Worm (Caenorhabditis elegans): Measurements from ENCODE around the gene math-24.

The math-24 gene

ce11 chrII:1893912-1894311, 6.1 kb upstream of the math-24 start, which contains the start of gene C16C4.1:
C16C4.1 (plus strand) TSS chrII:1894212.
- TF ChIP-seq tab-1 (GFP tag; IDR thresholded peaks at IDR 0.05) (no peak), cog-1 (tag; optimal IDR thresholded peaks at IDR 0.05) (no peak), ztf-23 (GFP tag; IDR thresholded peaks at IDR 0.05) (no peak), ref-1 (GFP tag; conservative IDR thresholded peaks at IDR 0.05) (no peak), flt-1 (GFP tag; IDR thresholded peaks at IDR 0.05) (no peak), klf-2 (GFP tag; conservative IDR thresholded peaks at IDR 0.05) (no peak), T22C8.4 (GFP tag; IDR thresholded peaks at IDR 0.05) (no peak), ztf-29 (GFP tag; IDR thresholded peaks at IDR 0.05) (no peak)

ce11 chrII:1895278-1895677, 4.8 kb upstream of the math-24 start, which contains the start of gene C46F9.5:
C46F9.5 (plus strand) TSS chrII:1895578.
- TF ChIP-seq klf-2 (GFP tag; conservative IDR thresholded peaks at IDR 0.05) (no peak), med-1 (GFP tag; optimal IDR thresholded peaks at IDR 0.05; ENCODE audit: insufficient read depth) (no peak), flt-1 (GFP tag; IDR thresholded peaks at IDR 0.05) (no peak), tab-1 (GFP tag; IDR thresholded peaks at IDR 0.05) (no peak), ztf-29 (GFP tag; IDR thresholded peaks at IDR 0.05) (no peak), cog-1 (tag; optimal IDR thresholded peaks at IDR 0.05) (no peak), T22C8.4 (GFP tag; IDR thresholded peaks at IDR 0.05) (no peak), ztf-23 (GFP tag; IDR thresholded peaks at IDR 0.05) (no peak), ref-1 (GFP tag; conservative IDR thresholded peaks at IDR 0.05) (no peak)

- TF ChIP-seq flt-1 (GFP tag; IDR thresholded peaks at IDR 0.05), result no peak
- no peak for TF ChIP-seq T22C8.4 (GFP tag; IDR thresholded peaks at IDR 0.05)
- TF ChIP-seq ztf-29 (GFP tag; IDR thresholded peaks at IDR 0.05), result no peak
- TF ChIP-seq tab-1 (GFP tag; IDR thresholded peaks at IDR 0.05), result no peak
- TF ChIP-seq klf-2 (GFP tag; conservative IDR thresholded peaks at IDR 0.05), result no peak
- no peak for TF ChIP-seq med-1 (GFP tag; optimal IDR thresholded peaks at IDR 0.05; ENCODE audit: insufficient read depth)
- TF ChIP-seq cog-1 (tag; optimal IDR thresholded peaks at IDR 0.05), result no peak
- TF ChIP-seq ref-1 (GFP tag; conservative IDR thresholded peaks at IDR 0.05), result no peak
- TF ChIP-seq ztf-23 (GFP tag; IDR thresholded peaks at IDR 0.05), result no peak
Measured at ce11 chrII:1895762-1896161, 4.3 kb upstream of the math-24 start, which contains the start of gene math-25. math-25 (plus strand) TSS chrII:1896062.

ce11 chrII:1897936-1898335, 2.1 kb upstream of the math-24 start, which contains the start of gene C46F9.6:
C46F9.6 (plus strand) TSS chrII:1898236.
- TF ChIP-seq T22C8.4 (GFP tag; IDR thresholded peaks at IDR 0.05) (no peak), cog-1 (tag; optimal IDR thresholded peaks at IDR 0.05) (no peak), med-1 (GFP tag; optimal IDR thresholded peaks at IDR 0.05; ENCODE audit: insufficient read depth) (no peak)

- no peak for TF ChIP-seq flt-1 (GFP tag; IDR thresholded peaks at IDR 0.05)
- TF ChIP-seq cog-1 (tag; optimal IDR thresholded peaks at IDR 0.05), result no peak
- TF ChIP-seq T22C8.4 (GFP tag; IDR thresholded peaks at IDR 0.05), result no peak
- TF ChIP-seq ztf-23 (GFP tag; IDR thresholded peaks at IDR 0.05), result no peak
- no peak for TF ChIP-seq klf-2 (GFP tag; conservative IDR thresholded peaks at IDR 0.05)
- TF ChIP-seq ref-1 (GFP tag; conservative IDR thresholded peaks at IDR 0.05), result no peak
- no peak for TF ChIP-seq tab-1 (GFP tag; IDR thresholded peaks at IDR 0.05)
- no peak for TF ChIP-seq ztf-29 (GFP tag; IDR thresholded peaks at IDR 0.05)
Measured at ce11 chrII:1901981-1902380, 1.9 kb downstream of the math-24 start, which contains the start of gene math-23. math-23 (plus strand) TSS chrII:1902281.

ce11 chrII:1905104-1905503, 5.1 kb downstream of the math-24 start, which contains the start of gene math-22:
math-22 (plus strand) TSS chrII:1905404.
- TF ChIP-seq ztf-29 (GFP tag; IDR thresholded peaks at IDR 0.05) (no peak), med-1 (GFP tag; optimal IDR thresholded peaks at IDR 0.05; ENCODE audit: insufficient read depth) (no peak), ref-1 (GFP tag; conservative IDR thresholded peaks at IDR 0.05) (no peak), klf-2 (GFP tag; conservative IDR thresholded peaks at IDR 0.05) (no peak), flt-1 (GFP tag; IDR thresholded peaks at IDR 0.05) (no peak), cog-1 (tag; optimal IDR thresholded peaks at IDR 0.05) (no peak), T22C8.4 (GFP tag; IDR thresholded peaks at IDR 0.05) (no peak), ztf-23 (GFP tag; IDR thresholded peaks at IDR 0.05) (no peak), tab-1 (GFP tag; IDR thresholded peaks at IDR 0.05) (no peak)

- TF ChIP-seq flt-1 (GFP tag; IDR thresholded peaks at IDR 0.05) (no peak), klf-2 (GFP tag; conservative IDR thresholded peaks at IDR 0.05) (no peak), T22C8.4 (GFP tag; IDR thresholded peaks at IDR 0.05) (no peak), ztf-23 (GFP tag; IDR thresholded peaks at IDR 0.05) (no peak), cog-1 (tag; optimal IDR thresholded peaks at IDR 0.05) (no peak), ref-1 (GFP tag; conservative IDR thresholded peaks at IDR 0.05) (no peak), ztf-29 (GFP tag; IDR thresholded peaks at IDR 0.05) (no peak)
Measured at ce11 chrII:1912741-1913140, 12.7 kb downstream of the math-24 start, which contains the start of gene math-31. math-31 (minus strand) TSS chrII:1912841.

ce11 chrII:1917862-1918261, 17.8 kb downstream of the math-24 start, which contains the start of gene bath-4:
bath-4 (minus strand) TSS chrII:1917962.
- no peak for TF ChIP-seq ztf-23 (GFP tag; IDR thresholded peaks at IDR 0.05)
- no peak for TF ChIP-seq ref-1 (GFP tag; conservative IDR thresholded peaks at IDR 0.05)
- TF ChIP-seq tab-1 (GFP tag; IDR thresholded peaks at IDR 0.05), result no peak
- no peak for TF ChIP-seq klf-2 (GFP tag; conservative IDR thresholded peaks at IDR 0.05)
- no peak for TF ChIP-seq med-1 (GFP tag; optimal IDR thresholded peaks at IDR 0.05; ENCODE audit: insufficient read depth)
- TF ChIP-seq cog-1 (tag; optimal IDR thresholded peaks at IDR 0.05), result no peak
- no peak for TF ChIP-seq flt-1 (GFP tag; IDR thresholded peaks at IDR 0.05)
- TF ChIP-seq ztf-29 (GFP tag; IDR thresholded peaks at IDR 0.05), result no peak
- no peak for TF ChIP-seq T22C8.4 (GFP tag; IDR thresholded peaks at IDR 0.05)

ce11 chrII:1921018-1921417, 21.0 kb downstream of the math-24 start, which contains the start of gene bath-7:
bath-7 (minus strand) TSS chrII:1921118.
- TF ChIP-seq tab-1 (GFP tag; IDR thresholded peaks at IDR 0.05), result no peak
- TF ChIP-seq ztf-29 (GFP tag; IDR thresholded peaks at IDR 0.05), result no peak
- no peak for TF ChIP-seq cog-1 (tag; optimal IDR thresholded peaks at IDR 0.05)
- TF ChIP-seq ztf-23 (GFP tag; IDR thresholded peaks at IDR 0.05), result no peak
- TF ChIP-seq klf-2 (GFP tag; conservative IDR thresholded peaks at IDR 0.05), result no peak
- TF ChIP-seq T22C8.4 (GFP tag; IDR thresholded peaks at IDR 0.05), result no peak
- TF ChIP-seq flt-1 (GFP tag; IDR thresholded peaks at IDR 0.05), result no peak
- TF ChIP-seq med-1 (GFP tag; optimal IDR thresholded peaks at IDR 0.05; ENCODE audit: insufficient read depth), result no peak
- TF ChIP-seq ref-1 (GFP tag; conservative IDR thresholded peaks at IDR 0.05), result no peak
